Fruit fly (Drosophila melanogaster): ENCODE data around the gene raskol.

DNA sequence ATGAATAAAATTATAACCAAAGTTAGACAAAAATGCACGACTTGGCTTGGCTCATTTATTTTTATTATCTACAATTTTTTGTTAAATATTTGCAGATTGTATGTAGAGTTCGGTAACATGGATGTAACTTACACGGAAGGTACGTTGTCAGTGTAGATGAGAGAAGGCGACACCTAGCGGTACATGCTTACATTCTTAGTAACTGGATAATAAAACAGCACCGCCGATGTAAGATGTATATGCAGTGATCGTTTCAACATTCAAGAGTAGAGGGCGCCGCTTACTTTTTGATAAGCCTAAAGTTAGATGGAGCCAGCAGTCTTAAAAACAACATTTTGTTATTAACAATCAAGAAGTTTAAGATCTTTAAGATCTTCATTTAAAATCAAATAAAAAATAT is 41.7 kb downstream of the raskol start:
- TF ChIP-seq CTCF (optimal IDR thresholded peaks at IDR 0.05) (peak; percentile 97), CG8478 (optimal IDR thresholded peaks at IDR 0.05) (no peak)
